Worm (Caenorhabditis elegans) whole organism, dauer: ENCODE data around the gene clec-167.

Source experiments
- unc-62 ChIP-seq: sonication (generic microtip); optimal IDR thresholded peaks from 2 replicates; lab custom pipeline; 2017; ENCODE audit warnings: missing biosample characterization, missing genetic modification reagents, missing genetic modification characterization

clec-167 gene

DNA sequence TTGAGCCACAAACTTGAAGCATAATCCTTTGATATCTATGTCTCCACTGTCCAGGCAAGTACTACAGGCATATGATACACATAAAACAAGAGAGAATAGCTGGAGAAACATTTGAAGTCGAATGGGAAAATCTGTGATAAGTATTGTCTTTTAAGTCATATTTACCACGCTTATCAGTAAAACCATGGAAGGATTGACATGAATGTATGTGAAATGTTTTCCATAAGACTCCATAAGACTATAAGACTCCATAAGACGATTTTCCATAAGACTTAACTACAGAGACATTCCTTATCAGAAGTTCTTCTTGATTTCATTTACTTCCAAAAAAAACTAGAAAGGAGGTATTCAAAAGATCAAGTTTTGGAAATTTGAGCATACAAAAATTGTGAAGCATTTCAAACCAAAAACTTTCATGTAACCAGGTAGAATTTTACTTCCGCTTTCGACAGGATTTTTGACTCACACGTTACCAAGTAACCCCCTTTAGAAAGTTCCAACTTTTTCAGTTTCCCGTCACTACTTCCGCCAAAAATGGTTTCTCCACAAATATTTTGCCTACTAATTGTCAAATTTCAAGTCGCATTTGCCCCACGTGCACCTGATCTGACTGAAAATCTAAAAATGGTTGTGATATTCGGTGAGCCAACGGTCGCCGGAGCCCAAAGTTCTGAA lies 8.6 kb downstream of the clec-167 start, which contains the start of the genes clec-165 and F38A1.11:
clec-165 (minus strand) TSS at position 125 of the 675 bp plus-strand sequence.
F38A1.11 (plus strand) TSS at position 625 of the 675 bp plus-strand sequence.
- TF ChIP-seq unc-62 (GFP tag; lab: Kevin White, UChicago): no peak

DNA sequence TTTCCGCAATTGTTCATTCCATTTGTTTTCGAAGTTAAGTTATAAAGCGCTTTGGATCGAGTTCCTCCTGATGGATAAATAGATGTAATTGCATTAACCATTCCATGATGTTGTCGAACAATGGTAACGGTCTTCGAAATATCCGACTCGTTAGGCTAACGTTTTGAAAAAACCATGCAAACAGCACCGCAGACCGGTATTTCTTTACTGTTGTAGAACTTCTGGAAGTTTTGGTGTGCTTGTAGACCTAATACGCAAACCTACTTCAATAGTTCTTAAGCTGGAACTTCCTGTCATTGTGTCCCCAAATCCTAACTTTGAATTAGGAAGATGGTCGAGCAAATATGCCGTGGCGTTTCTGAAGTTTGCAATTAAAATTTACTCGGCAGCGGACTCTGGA lies 10.3 kb downstream of the clec-167 start, which contains the start of gene F38A1.9:
F38A1.9 (minus strand) TSS at position 101 of the 400 bp plus-strand sequence.
- no peak for TF ChIP-seq unc-62 (GFP tag; lab: Kevin White, UChicago)

DNA sequence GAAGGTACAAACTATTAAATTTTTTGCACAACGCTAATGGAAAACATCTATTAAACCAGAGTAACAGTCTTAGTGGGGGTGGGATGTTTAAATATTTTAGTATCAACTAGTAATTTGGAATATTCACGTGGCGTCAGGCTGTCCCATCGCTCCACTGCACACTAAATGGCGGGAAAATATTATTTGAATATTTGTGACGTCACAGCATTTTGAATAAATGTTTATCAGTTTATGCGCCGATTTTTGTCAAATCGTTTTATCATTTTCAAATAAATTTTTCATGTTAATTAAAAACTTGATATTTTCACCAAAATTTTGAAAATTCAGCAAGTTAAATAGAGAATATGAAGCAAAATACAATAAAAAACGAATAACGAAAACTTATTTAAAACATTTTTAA lies 12.2 kb downstream of the clec-167 start, which contains the start of gene F38A1.15:
F38A1.15 (minus strand) TSS at position 101 of the 400 bp plus-strand sequence.
- TF ChIP-seq unc-62 (GFP tag; lab: Kevin White, UChicago): no peak

DNA sequence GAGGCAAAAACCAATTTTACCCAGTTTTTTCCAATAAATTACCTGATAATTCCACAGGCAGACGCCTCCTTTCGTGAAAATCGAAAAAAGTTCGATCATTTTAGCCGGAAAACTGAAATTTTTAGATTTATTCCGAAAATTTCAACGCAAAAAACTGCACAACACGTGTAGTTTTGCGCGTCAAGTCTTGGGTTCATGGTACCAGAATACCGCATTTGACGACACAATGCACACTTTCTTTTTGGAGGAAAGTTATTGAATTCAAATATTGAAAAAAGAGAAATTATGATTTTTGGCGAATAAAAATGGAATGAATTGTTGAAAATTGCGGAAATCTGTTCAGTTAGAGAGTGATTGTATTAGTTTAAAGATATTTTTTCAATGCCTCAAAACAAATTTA lies 15.8 kb downstream of the clec-167 start, which contains the start of gene F38A1.8:
F38A1.8 (minus strand) TSS at position 167 of the 400 bp plus-strand sequence.
- no peak for TF ChIP-seq unc-62 (GFP tag; lab: Kevin White, UChicago)

DNA sequence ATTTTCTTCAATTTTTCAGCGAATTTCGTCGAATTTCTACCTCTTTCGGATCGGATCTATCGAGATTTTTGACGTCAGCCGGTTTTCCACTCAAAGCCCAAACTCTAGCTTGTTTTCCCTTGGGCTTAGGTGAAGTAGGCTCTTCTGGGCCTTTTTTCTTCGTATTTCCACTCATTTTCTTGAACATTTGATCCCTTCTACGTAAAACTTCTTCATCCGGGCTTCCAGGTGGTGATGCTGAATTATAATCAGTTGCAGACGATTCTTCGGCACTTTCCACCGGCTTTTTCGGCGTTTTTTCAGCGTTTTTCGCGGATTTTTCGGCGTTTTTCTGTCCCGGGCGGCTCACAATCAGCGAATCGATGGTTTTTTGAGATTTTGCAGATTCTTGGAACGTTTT lies 17.4 kb downstream of the clec-167 start:
- TF ChIP-seq unc-62 (GFP tag; lab: Kevin White, UChicago): no peak

DNA sequence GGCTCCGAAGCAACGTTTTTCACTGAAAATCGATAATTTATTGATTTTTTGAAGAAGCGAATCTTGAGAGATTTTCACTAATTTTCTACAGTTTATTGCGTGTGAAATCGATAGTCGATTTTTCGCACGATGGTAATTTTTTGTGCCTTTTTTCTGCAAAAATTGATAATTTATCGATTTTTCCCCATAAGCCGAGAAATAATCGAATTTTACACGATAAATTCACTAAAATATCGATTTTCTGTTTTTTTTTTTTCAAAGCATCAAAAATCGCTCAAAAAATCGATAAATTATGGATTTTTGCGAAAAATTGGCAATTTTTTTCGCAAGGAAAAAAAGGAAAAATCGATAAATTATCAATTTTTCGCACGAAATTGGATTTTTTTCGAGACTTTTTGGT lies 19.7 kb downstream of the clec-167 start:
- TF ChIP-seq unc-62 (GFP tag; lab: Kevin White, UChicago): no peak

DNA sequence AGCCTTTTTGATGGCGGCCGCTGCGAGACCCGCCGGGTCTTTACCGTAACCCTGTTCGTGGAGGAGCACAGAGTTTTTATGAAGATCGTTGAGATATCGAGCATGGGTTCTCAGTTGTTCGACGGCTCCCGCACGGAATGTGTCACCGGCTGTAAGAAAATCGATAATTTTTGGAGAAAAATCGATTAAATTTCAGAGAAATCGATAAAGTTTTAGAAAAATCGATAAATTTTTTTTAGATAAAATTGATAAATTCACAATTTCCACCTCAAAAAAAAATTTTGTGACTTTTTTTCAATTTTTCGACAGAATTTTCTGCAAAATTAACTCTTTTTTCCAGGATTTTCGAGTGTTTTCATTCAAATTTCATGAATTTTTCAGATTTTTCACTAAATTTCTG lies 20.8 kb downstream of the clec-167 start:
- TF ChIP-seq unc-62 (GFP tag; lab: Kevin White, UChicago): no peak

DNA sequence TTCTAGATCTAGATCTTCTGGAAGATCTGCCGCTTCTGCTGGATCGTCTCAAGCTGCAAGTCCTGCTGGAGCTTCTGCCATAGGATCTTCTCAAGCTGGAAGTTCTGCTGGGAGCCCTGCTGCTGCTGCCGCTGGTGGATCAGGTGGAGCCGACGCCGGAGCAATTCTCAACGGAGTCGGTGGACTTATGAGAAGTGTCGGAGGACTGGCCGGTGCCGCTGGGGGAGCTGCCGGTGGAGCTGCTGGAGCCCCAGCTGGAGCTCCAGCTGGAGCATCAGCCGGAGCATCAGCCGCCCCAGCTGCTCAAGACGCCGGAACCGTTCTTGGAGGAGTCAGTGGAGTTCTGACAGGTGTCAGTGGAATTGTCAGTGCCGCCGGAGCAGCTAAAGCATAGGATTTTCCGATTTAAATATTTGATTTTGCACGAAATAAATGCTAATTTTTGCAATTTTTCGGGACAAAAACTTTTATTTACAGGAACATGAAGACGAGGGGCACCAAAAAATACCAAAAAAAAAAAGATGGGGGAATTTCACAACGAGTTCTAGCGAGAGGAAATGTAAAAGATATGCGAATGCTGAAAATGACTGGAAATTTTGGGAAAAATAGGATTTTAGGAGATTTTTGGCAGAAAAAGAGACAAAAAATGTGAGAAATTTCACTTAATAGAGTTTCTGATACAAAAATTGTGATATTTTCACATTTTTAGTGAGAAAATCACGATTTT lies 22.9 kb downstream of the clec-167 start:
- no peak for TF ChIP-seq unc-62 (GFP tag; lab: Kevin White, UChicago)

DNA sequence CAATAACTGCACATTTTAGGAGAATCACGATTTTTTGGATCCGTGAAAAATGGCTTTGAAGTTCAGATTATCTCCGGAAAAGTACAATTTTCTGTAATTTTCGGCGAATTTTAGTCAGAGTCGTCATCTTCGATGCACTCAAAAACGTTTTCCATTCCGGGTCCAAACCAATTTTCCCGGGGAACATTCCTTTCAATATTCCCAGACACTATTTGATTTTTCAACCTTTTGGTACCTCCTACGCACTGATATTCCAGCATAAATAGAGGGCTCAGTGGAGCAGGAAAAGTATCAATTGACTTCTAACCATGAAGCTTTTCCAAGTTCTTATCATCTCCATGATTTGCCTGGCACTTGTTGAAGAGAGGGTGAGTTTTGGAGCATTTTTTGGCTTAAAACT lies 23.9 kb downstream of the clec-167 start, which contains the start of gene W09G12.6:
W09G12.6 (plus strand) TSS at position 301 of the 400 bp plus-strand sequence.
- no peak for TF ChIP-seq unc-62 (GFP tag; lab: Kevin White, UChicago)

DNA sequence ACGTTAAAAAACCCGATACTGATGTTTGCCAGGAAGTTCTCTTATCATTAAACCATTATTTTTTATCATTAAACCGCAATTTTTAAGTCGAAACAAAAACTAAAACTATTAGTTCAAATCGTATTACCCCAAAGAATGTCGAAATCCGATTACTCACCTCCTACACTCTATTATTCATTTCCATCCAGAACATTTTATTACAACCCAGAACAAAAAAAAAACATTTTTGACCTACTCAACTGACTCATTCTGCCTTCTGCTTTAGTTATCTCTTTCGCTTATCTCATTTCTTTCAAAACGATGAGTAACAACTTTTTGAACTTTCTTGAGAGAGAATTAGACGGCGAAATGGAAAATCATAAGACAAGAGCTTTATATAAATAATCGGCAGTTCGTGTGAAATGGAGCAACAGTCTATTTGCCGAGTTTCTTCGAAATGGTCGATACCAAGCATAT lies 26.8 kb downstream of the clec-167 start, which contains the start of gene W09G12.7:
W09G12.7 (plus strand) TSS at position 406 of the 456 bp plus-strand sequence.
- no peak for TF ChIP-seq unc-62 (GFP tag; lab: Kevin White, UChicago)

DNA sequence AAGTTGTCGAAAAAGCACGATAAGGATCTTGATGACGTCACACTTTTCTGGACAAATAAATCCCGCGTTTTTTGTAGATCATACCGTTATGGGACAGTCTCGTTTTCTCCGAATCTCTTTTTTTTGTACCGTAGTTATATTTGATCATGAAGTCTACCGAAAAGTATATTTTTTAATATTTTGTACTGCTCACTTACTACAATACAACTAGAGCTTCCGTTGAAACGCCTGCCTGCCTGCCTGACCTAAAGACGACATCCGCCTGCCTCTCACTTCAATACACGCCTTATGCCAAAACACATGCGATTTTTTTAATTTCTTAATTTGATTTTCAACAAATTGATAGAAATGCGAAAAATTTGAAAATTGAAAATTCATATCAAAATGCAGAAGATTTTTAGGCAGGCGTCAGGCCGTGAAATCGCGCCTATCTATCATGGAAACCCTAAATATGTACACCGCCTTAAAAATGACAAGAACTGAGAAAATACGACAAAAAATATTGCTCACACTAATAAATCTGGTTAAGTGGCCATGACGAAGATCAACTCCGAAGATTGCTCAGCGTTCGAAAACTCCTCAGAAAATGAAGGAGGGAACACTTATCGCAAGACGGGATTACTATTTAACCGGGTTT lies 29.8 kb downstream of the clec-167 start, which contains the start of gene W09G12.8:
W09G12.8 (plus strand) TSS at position 587 of the 637 bp plus-strand sequence.
- TF ChIP-seq unc-62 (GFP tag; lab: Kevin White, UChicago): no peak

DNA sequence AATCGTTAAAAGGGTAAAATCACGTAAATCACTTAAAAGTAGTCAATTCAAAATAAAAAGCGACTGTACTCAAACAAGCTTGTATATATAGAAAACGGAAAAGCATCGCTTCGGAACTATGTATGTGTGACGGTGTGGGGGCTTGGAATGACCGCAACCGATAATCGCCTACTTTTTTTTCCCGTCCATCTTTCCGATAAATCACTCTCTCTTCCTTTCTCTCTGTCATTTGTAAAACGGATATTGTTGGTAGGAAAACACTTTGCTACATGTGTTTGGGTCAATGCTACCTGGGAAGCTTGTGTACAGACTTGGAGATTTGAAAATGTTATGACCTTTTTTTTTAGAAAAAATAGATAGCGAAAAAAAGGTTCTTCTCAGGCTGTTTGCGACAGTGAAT lies 30.8 kb downstream of the clec-167 start:
- no peak for TF ChIP-seq unc-62 (GFP tag; lab: Kevin White, UChicago)

DNA sequence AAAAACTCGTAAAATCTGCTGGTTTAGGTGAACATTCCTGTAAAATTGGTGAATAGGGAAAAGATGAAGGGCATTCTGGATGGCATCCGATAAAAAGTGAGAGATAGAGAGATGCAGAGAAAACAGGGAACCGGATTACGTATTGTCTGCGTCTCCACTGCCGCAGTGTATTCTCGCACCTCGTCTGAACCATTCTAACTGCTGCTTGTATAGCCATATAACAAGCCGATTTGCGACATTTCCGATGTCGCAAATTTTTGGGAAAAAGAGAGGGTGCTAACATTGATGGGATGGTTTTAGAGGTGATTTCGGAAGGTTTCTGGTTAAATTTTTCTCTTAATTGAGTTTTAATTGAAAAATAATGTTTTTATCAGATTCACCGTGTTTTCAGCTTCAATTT lies 34.4 kb downstream of the clec-167 start, which contains the start of gene W09G12.10:
W09G12.10 (minus strand) TSS at position 121 of the 400 bp plus-strand sequence.
- TF ChIP-seq unc-62 (GFP tag; lab: Kevin White, UChicago): no peak

DNA sequence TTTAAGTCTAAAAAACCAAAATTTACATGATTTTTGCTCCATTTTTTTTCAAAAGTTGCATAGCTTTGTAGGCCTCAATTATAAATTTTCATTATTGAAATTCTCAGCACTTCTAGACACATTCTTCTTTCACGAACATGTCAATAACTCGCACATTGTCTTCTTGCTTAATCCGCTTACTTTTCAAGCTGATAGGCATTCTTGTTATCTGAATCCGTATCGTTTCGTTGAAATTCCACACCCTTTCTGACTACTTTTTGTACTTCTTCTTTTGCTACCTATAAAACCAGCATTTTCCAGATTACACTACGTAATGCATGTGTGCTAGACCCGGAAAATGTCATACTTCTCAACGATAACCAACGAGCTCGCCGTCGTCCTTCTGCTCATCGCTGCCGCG lies 39.2 kb downstream of the clec-167 start, which contains the start of gene W09G12.9:
W09G12.9 (plus strand) TSS at position 301 of the 400 bp plus-strand sequence.
- TF ChIP-seq unc-62 (GFP tag; lab: Kevin White, UChicago): no peak

DNA sequence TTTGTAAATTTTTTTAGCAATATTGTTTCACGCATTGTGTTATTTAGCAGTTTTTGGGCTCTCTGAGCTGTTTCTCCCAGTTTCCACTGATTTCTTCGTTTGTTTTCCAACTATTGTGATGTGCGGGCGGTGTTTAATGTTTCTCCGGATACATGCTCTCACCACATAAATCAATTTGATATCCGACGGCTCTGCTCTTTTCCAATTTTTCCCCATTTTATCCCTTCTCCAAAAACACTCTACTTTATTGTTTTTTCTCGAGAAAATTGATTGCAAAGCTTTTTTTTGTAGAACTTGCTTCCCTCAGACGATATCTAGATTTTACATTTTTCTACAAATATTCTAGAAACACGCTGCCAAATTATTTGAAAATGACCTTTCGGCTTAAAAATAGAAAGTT lies 40.0 kb downstream of the clec-167 start:
- no peak for TF ChIP-seq unc-62 (GFP tag; lab: Kevin White, UChicago)
